Worm (Caenorhabditis elegans) whole organism, mixed stage, embryonic: ENCODE results near the gene dnj-10.
A peak's percentile ranks its signal among the peaks of the same experiment; 100 is the strongest.

Experiments
- ces-1 ChIP-seq: fragments of 150-350 bp; optimal IDR thresholded peaks from 2 replicates; lab custom pipeline; 2014; ENCODE audit warnings: missing biosample characterization, missing genetic modification reagents, missing genetic modification characterization
- drap-1 ChIP-seq: fragments of 200-800 bp; sonication (Bioruptor generic); optimal IDR thresholded peaks from 3 replicates; lab custom pipeline; 2018; ENCODE audit warnings: mild to moderate bottlenecking, missing genetic modification characterization, missing compliant biosample characterization
- mep-1 ChIP-seq: fragments of 150-350 bp; optimal IDR thresholded peaks from 2 replicates; lab custom pipeline; 2017; ENCODE audit warnings: missing biosample characterization, missing genetic modification reagents, missing genetic modification characterization, inconsistent platforms
- unc-62 ChIP-seq: fragments of 150-350 bp; optimal IDR thresholded peaks from 2 replicates; lab custom pipeline; 2014; ENCODE audit warnings: missing biosample characterization, missing genetic modification reagents, missing genetic modification characterization

DNA sequence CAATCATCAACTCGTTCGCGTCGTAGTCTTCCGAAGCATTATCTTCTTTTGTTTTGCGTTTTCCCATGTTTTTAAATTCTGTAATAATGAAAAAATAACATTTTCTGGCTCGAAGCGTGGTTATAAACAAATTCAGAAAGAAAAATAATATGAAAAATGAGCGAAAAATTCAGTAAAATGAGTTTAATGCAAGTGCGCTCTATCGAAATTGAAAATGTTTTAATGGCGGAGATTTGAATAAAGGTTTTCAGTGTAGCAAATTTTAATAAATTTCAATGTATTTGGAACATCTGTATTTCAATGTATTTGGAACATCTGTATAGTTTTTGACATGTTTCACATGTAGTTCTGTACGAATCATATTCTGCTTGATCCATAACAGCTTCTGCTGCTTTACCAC lies 16.5 kb upstream of the dnj-10 start, which contains the start of gene rha-2:
- TF ChIP-seq unc-62 (GFP tag; lab: Kevin White, UChicago) (no peak), drap-1 (no peak), ces-1 (GFP tag; lab: Kevin White, UChicago) (peak; percentile 83), mep-1 (no peak)
